Worm (Caenorhabditis elegans) whole organism, L1 larva: ENCODE measurements around the gene tag-234.

Experiments
- ceh-82 ChIP-seq, 3 experiments: fragments of 150-350 bp in 1 of 3; sonication (generic microtip) in 2 of 3; optimal IDR thresholded peaks; 2 replicates each; lab custom pipeline; 2014 to 2017; ENCODE audit warnings: missing biosample characterization in 3 of 3, missing genetic modification characterization in 3 of 3
- elt-2 ChIP-seq: sonication (generic microtip); optimal IDR thresholded peaks from 2 replicates; lab custom pipeline; 2016; ENCODE audit warnings: missing genetic modification characterization, mild to moderate bottlenecking, inconsistent platforms, missing compliant biosample characterization, missing genetic modification reagents
- hlh-17 ChIP-seq: fragments of 200-800 bp; sonication (Bioruptor generic); optimal IDR thresholded peaks from 2 replicates; lab custom pipeline; 2018; ENCODE audit warnings: missing genetic modification characterization, mild to moderate bottlenecking, missing compliant biosample characterization, moderate library complexity, borderline replicate concordance
- irx-1 ChIP-seq: sonication (generic microtip); optimal IDR thresholded peaks from 2 replicates; lab custom pipeline; 2016; ENCODE audit warnings: missing genetic modification characterization, missing compliant biosample characterization
- lin-13 ChIP-seq: fragments of 150-350 bp; optimal IDR thresholded peaks from 2 replicates; lab custom pipeline; 2014; ENCODE audit warnings: missing biosample characterization, missing genetic modification reagents, missing genetic modification characterization
- nhr-237 ChIP-seq: fragments of 150-350 bp; optimal IDR thresholded peaks from 2 replicates; lab custom pipeline; 2014; ENCODE audit warnings: missing biosample characterization, missing genetic modification characterization
- nhr-77 ChIP-seq: fragments of 150-350 bp; optimal IDR thresholded peaks from 2 replicates; lab custom pipeline; 2014; ENCODE audit warnings: missing biosample characterization, missing genetic modification characterization
- pqm-1 ChIP-seq: sonication (generic microtip); optimal IDR thresholded peaks from 3 replicates; lab custom pipeline; 2017; ENCODE audit warnings: missing biosample characterization, missing genetic modification characterization
- snpc-4 ChIP-seq: fragments of 150-350 bp; optimal IDR thresholded peaks from 2 replicates; lab custom pipeline; 2014; ENCODE audit warnings: missing biosample characterization, missing genetic modification characterization
- sox-4 ChIP-seq: sonication (generic microtip); optimal IDR thresholded peaks from 2 replicates; lab custom pipeline; 2016; ENCODE audit warnings: missing genetic modification characterization, missing compliant biosample characterization
- unc-86 ChIP-seq: sonication (generic microtip); optimal IDR thresholded peaks from 2 replicates; lab custom pipeline; 2016; ENCODE audit warnings: missing genetic modification characterization, missing compliant biosample characterization
- ztf-4 ChIP-seq: fragments of 150-350 bp; optimal IDR thresholded peaks from 2 replicates; lab custom pipeline; 2014; ENCODE audit warnings: missing biosample characterization, missing genetic modification characterization

DNA sequence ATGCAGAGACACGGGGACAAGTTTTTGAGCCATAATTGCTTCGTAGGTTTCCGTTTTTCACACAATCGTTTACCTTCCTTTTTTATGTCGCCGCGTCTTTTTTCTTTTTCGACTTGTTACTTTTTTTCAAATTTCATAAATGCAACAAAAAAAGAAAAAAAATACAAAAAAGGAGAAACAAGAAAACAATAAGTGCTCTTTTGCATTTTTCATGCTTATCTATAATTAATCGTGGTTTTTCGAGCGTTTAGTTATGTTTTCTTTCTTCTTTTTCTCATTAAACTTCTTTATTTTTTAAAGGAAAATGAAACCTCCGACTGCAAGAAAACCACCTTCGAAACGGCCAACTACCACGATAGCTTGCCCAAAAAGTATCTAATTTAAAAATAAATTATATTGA, 31.9 kb downstream of the tag-234 start, which contains the start of gene F59G1.4:
- TF ChIP-seq nhr-77 (tag; lab: Kevin White, UChicago) (no peak), unc-86 (tag; lab: Kevin White, UChicago) (no peak), elt-2 (tag; lab: Kevin White, UChicago) (no peak), irx-1 (tag; lab: Kevin White, UChicago) (no peak), pqm-1 (tag; lab: Kevin White, UChicago) (no peak), nhr-237 (tag; lab: Kevin White, UChicago) (no peak), lin-13 (GFP tag; lab: Kevin White, UChicago) (no peak), ceh-82 (tag; optimal IDR thresholded peaks at IDR 0.05; lab: Kevin White, UChicago) (no peak), snpc-4 (tag; lab: Kevin White, UChicago) (no peak), sox-4 (tag; lab: Kevin White, UChicago) (no peak), ztf-4 (tag; lab: Kevin White, UChicago) (no peak), hlh-17 (GFP tag; lab: Kevin White, UChicago) (no peak)
